Fruit fly (Drosophila melanogaster) Kc167 (cell line): ENCODE results near the gene CG46394.
"Not testable (repeated sequence)": the region's sequence is repeated elsewhere in the genome, so short reads cannot be mapped to it uniquely, and the experiment has no call there.

ENCODE experiments used
- Myc ChIP-seq: fragments of >200 bp; optimal IDR thresholded peaks from 2 replicates; lab custom pipeline; 2017; ENCODE audit warnings: missing external identifiers
- Sin3A ChIP-seq: fragments of >200 bp; optimal IDR thresholded peaks from 2 replicates; lab custom pipeline; 2018; ENCODE audit warnings: missing external identifiers
- h ChIP-seq: fragments of >200 bp; optimal IDR thresholded peaks from 3 replicates; lab custom pipeline; 2018; ENCODE audit warnings: missing external identifiers
- insv ChIP-seq: fragments of >200 bp; optimal IDR thresholded peaks from 3 replicates; lab custom pipeline; 2018; ENCODE audit warnings: missing external identifiers
- psq ChIP-seq: fragments of >200 bp; optimal IDR thresholded peaks from 2 replicates; lab custom pipeline; 2017; ENCODE audit warnings: missing external identifiers
- ttk ChIP-seq: sonication (Bioruptor generic); optimal IDR thresholded peaks from 2 replicates; lab custom pipeline; 2017; ENCODE audit warnings: missing external identifiers

Gene CG46394

dm6 chr3L:11587720-11588580 is 12.2 kb upstream of the CG46394 start, which contains the start of gene rt:
TSS of gene rt (minus strand) at chr3L:11587770.
- no peak for TF ChIP-seq Myc (lab: Kevin White, UChicago)
- TF ChIP-seq ttk = no peak
- no peak for TF ChIP-seq h
- no peak for TF ChIP-seq psq
- TF ChIP-seq Sin3A (lab: Kevin White, UChicago) = no peak

dm6 chr3L:11588594-11588993 is 11.6 kb upstream of the CG46394 start:
- TF ChIP-seq Sin3A (lab: Kevin White, UChicago) (no peak), Myc (lab: Kevin White, UChicago) (no peak), insv (no peak)

dm6 chr3L:11589395-11589794 is 10.8 kb upstream of the CG46394 start, which contains the start of gene CG7377:
TSS of gene CG7377 (plus strand) at chr3L:11589695.
- TF ChIP-seq Sin3A (lab: Kevin White, UChicago); psq; ttk: not testable (repeated sequence)

dm6 chr3L:11591131-11591530 is 9.0 kb upstream of the CG46394 start, which contains the start of gene CG33268:
TSS of gene CG33268 (minus strand) at chr3L:11591231.
- TF ChIP-seq h (no peak), Myc (lab: Kevin White, UChicago) (no peak), Sin3A (lab: Kevin White, UChicago) (no peak), ttk (no peak), psq (no peak), insv (no peak)

- TF ChIP-seq Myc (lab: Kevin White, UChicago) (no peak), psq (no peak), insv (no peak), Sin3A (lab: Kevin White, UChicago) (no peak), ttk (no peak)
These were observed 8.4 kb upstream of the CG46394 start for dm6 chr3L:11591803-11592202.

dm6 chr3L:11593778-11594177 is 6.4 kb upstream of the CG46394 start:
- TF ChIP-seq Sin3A (lab: Kevin White, UChicago) = no peak
- no peak for TF ChIP-seq insv

- TF ChIP-seq Myc (lab: Kevin White, UChicago) (no peak), h (no peak), psq (no peak), insv (no peak), ttk (no peak), Sin3A (lab: Kevin White, UChicago) (no peak)
These were observed 3.5 kb upstream of the CG46394 start, which contains the start of gene CG7368 for dm6 chr3L:11596585-11597252. TSS of gene CG7368 (plus strand) at chr3L:11597202.

- TF ChIP-seq Sin3A (lab: Kevin White, UChicago) (no peak), ttk (no peak), psq (no peak), h (no peak), insv (no peak), Myc (lab: Kevin White, UChicago) (no peak)
These were observed 915 bp upstream of the CG46394 start for dm6 chr3L:11599255-11599654.

- TF ChIP-seq Sin3A (lab: Kevin White, UChicago) = no peak
- no peak for TF ChIP-seq psq
- no peak for TF ChIP-seq h
- TF ChIP-seq ttk = no peak
- TF ChIP-seq insv = no peak
These were observed 963 bp downstream of the CG46394 start for dm6 chr3L:11601133-11601532.

- TF ChIP-seq insv = no peak
- TF ChIP-seq psq = no peak
- no peak for TF ChIP-seq ttk
- TF ChIP-seq h = no peak
- TF ChIP-seq Sin3A (lab: Kevin White, UChicago) = no peak
- no peak for TF ChIP-seq Myc (lab: Kevin White, UChicago)
These were observed 1.9 kb downstream of the CG46394 start for dm6 chr3L:11602040-11602439.

dm6 chr3L:11604227-11604626 is 4.1 kb downstream of the CG46394 start:
- no peak for TF ChIP-seq Sin3A (lab: Kevin White, UChicago)
- no peak for TF ChIP-seq h
- TF ChIP-seq ttk = no peak
- no peak for TF ChIP-seq psq
- no peak for TF ChIP-seq insv
- no peak for TF ChIP-seq Myc (lab: Kevin White, UChicago)

dm6 chr3L:11609153-11609809 is 9.1 kb downstream of the CG46394 start, which contains the start of gene Duba:
TSS of gene Duba (minus strand) at chr3L:11609465.
- TF ChIP-seq h (no peak), psq (no peak), ttk (no peak), Myc (lab: Kevin White, UChicago) (no peak), insv (no peak)

dm6 chr3L:11609835-11610234 is 9.7 kb downstream of the CG46394 start, which contains the start of gene CG42832:
TSS of gene CG42832 (plus strand) at chr3L:11610135.
- TF ChIP-seq h (no peak), insv (no peak), Sin3A (lab: Kevin White, UChicago) (no peak)
